Worm (Caenorhabditis elegans) whole organism, L2 larva: Measurements from ENCODE around the gene srg-7.

Experiments
- C34F6.9 ChIP-seq: fragments of 150-350 bp; optimal IDR thresholded peaks from 2 replicates; lab custom pipeline; 2014; ENCODE audit warnings: missing biosample characterization, missing genetic modification characterization
- F13H6.1 ChIP-seq: sonication (generic microtip); optimal IDR thresholded peaks from 2 replicates; lab custom pipeline; 2016; ENCODE audit warnings: missing genetic modification characterization, missing compliant biosample characterization
- R02D3.7 ChIP-seq: fragments of 150-350 bp; optimal IDR thresholded peaks from 2 replicates; lab custom pipeline; 2014; ENCODE audit warnings: missing biosample characterization, missing genetic modification characterization
- Y55F3AM.14 ChIP-seq: fragments of 200-800 bp; sonication (Bioruptor generic); optimal IDR thresholded peaks from 2 replicates; lab custom pipeline; 2018; ENCODE audit warnings: mild to moderate bottlenecking, missing genetic modification characterization, missing compliant biosample characterization
- ZK546.5 ChIP-seq: sonication (generic microtip); optimal IDR thresholded peaks from 2 replicates; lab custom pipeline; 2017; ENCODE audit warnings: missing biosample characterization, missing genetic modification characterization
- alr-1 ChIP-seq: fragments of 150-350 bp; optimal IDR thresholded peaks from 2 replicates; lab custom pipeline; 2014; ENCODE audit warnings: missing biosample characterization, missing genetic modification characterization
- aly-2 ChIP-seq: fragments of 150-350 bp; optimal IDR thresholded peaks from 2 replicates; lab custom pipeline; 2014; ENCODE audit warnings: missing biosample characterization, missing genetic modification characterization
- ama-1 ChIP-seq: fragments of 150-350 bp; optimal IDR thresholded peaks from 2 replicates; lab custom pipeline; 2018; ENCODE audit warnings: inconsistent platforms
- blmp-1 ChIP-seq: sonication (generic microtip); optimal IDR thresholded peaks from 2 replicates; lab custom pipeline; 2017; ENCODE audit warnings: missing genetic modification characterization, mild to moderate bottlenecking, missing compliant biosample characterization, antibody characterized with exemption, moderate library complexity; ENCODE audit not compliant: insufficient read depth
- ceh-16 ChIP-seq: fragments of 150-350 bp; optimal IDR thresholded peaks from 2 replicates; lab custom pipeline; 2014; ENCODE audit warnings: missing biosample characterization, missing genetic modification characterization
- ceh-82 ChIP-seq: fragments of 150-350 bp; optimal IDR thresholded peaks from 2 replicates; lab custom pipeline; 2014; ENCODE audit warnings: missing biosample characterization, missing genetic modification characterization
- crh-2 ChIP-seq: sonication (generic microtip); optimal IDR thresholded peaks from 2 replicates; lab custom pipeline; 2017; ENCODE audit warnings: missing biosample characterization, missing genetic modification characterization
- dmd-4 ChIP-seq: sonication (generic microtip); optimal IDR thresholded peaks from 2 replicates; lab custom pipeline; 2017; ENCODE audit warnings: missing biosample characterization, missing genetic modification characterization
- egl-27 ChIP-seq: sonication (generic microtip); optimal IDR thresholded peaks from 3 replicates; lab custom pipeline; 2017; ENCODE audit warnings: missing biosample characterization, missing genetic modification reagents, missing genetic modification characterization
- elt-1 ChIP-seq: fragments of 150-350 bp; optimal IDR thresholded peaks from 2 replicates; lab custom pipeline; 2014; ENCODE audit warnings: missing biosample characterization, missing genetic modification characterization
- elt-3 ChIP-seq: sonication (generic microtip); optimal IDR thresholded peaks from 2 replicates; lab custom pipeline; 2017; ENCODE audit warnings: missing biosample characterization, missing genetic modification characterization
- fos-1 ChIP-seq: fragments of 150-350 bp; optimal IDR thresholded peaks from 2 replicates; lab custom pipeline; 2014; ENCODE audit warnings: missing biosample characterization, missing genetic modification characterization
- gmeb-1 ChIP-seq: fragments of 150-350 bp; optimal IDR thresholded peaks from 2 replicates; lab custom pipeline; 2014; ENCODE audit warnings: missing biosample characterization, missing genetic modification characterization
- lin-11 ChIP-seq: fragments of 150-350 bp; sonication (generic microtip); optimal IDR thresholded peaks from 2 replicates; lab custom pipeline; 2014; ENCODE audit warnings: missing biosample characterization, missing genetic modification characterization, inconsistent platforms, mixed read lengths
- lin-39 ChIP-seq: fragments of 150-350 bp; optimal IDR thresholded peaks from 2 replicates; lab custom pipeline; 2014; ENCODE audit warnings: missing biosample characterization, missing genetic modification reagents, missing genetic modification characterization
- mab-5 ChIP-seq: fragments of 150-350 bp; optimal IDR thresholded peaks from 2 replicates; lab custom pipeline; 2014; ENCODE audit warnings: missing biosample characterization, missing genetic modification characterization
- mbf-1 ChIP-seq: sonication (generic microtip); optimal IDR thresholded peaks from 2 replicates; lab custom pipeline; 2017; ENCODE audit warnings: missing biosample characterization, missing genetic modification characterization
- mdl-1 ChIP-seq, 2 experiments: fragments of 150-350 bp in 1 of 2; sonication (generic microtip) in 1 of 2; optimal IDR thresholded peaks; 2 replicates each; lab custom pipeline; 2017; ENCODE audit warnings: missing biosample characterization in 2 of 2, missing genetic modification characterization in 2 of 2
- nhr-10 ChIP-seq: sonication (generic microtip); optimal IDR thresholded peaks from 2 replicates; lab custom pipeline; 2017; ENCODE audit warnings: missing biosample characterization, missing genetic modification characterization
- nhr-11 ChIP-seq: fragments of 150-350 bp; optimal IDR thresholded peaks from 2 replicates; lab custom pipeline; 2014; ENCODE audit warnings: missing biosample characterization, missing genetic modification characterization
- nhr-12 ChIP-seq: fragments of 150-350 bp; optimal IDR thresholded peaks from 2 replicates; lab custom pipeline; 2014; ENCODE audit warnings: missing biosample characterization, missing genetic modification characterization
- nhr-129 ChIP-seq: fragments of 150-350 bp; optimal IDR thresholded peaks from 2 replicates; lab custom pipeline; 2014; ENCODE audit warnings: missing biosample characterization, missing genetic modification characterization
- nhr-21 ChIP-seq: fragments of 150-350 bp; optimal IDR thresholded peaks from 2 replicates; lab custom pipeline; 2014; ENCODE audit warnings: missing biosample characterization, missing genetic modification characterization
- nhr-23 ChIP-seq: fragments of 150-350 bp; optimal IDR thresholded peaks from 2 replicates; lab custom pipeline; 2014; ENCODE audit warnings: missing biosample characterization, missing genetic modification reagents, missing genetic modification characterization
- nhr-237 ChIP-seq: fragments of 150-350 bp; optimal IDR thresholded peaks from 2 replicates; lab custom pipeline; 2014; ENCODE audit warnings: missing biosample characterization, missing genetic modification characterization
- nhr-25 ChIP-seq: fragments of 150-350 bp; sonication (generic microtip); optimal IDR thresholded peaks from 3 replicates; lab custom pipeline; 2014; ENCODE audit warnings: missing biosample characterization, missing genetic modification characterization
- nhr-6 ChIP-seq: fragments of 150-350 bp; optimal IDR thresholded peaks from 2 replicates; lab custom pipeline; 2014; ENCODE audit warnings: missing biosample characterization, missing genetic modification characterization
- nhr-77 ChIP-seq: fragments of 150-350 bp; optimal IDR thresholded peaks from 2 replicates; lab custom pipeline; 2014; ENCODE audit warnings: missing biosample characterization, missing genetic modification characterization
- peb-1 ChIP-seq: fragments of 150-350 bp; optimal IDR thresholded peaks from 2 replicates; lab custom pipeline; 2014; ENCODE audit warnings: missing biosample characterization, missing genetic modification characterization
- skn-1 ChIP-seq: sonication (generic microtip); optimal IDR thresholded peaks from 2 replicates; lab custom pipeline; 2017; ENCODE audit warnings: missing biosample characterization, missing genetic modification characterization
- sma-3 ChIP-seq: sonication (generic microtip); optimal IDR thresholded peaks from 2 replicates; lab custom pipeline; 2016; ENCODE audit warnings: missing genetic modification reagents, missing genetic modification characterization, missing compliant biosample characterization
- sma-9 ChIP-seq, 2 experiments: fragments of 150-350 bp in 1 of 2; sonication (generic microtip) in 1 of 2; optimal IDR thresholded peaks; 2 replicates each; lab custom pipeline; 2014 to 2016; ENCODE audit warnings: missing genetic modification characterization in 2 of 2, mild to moderate bottlenecking in 1 of 2, missing biosample characterization in 1 of 2, missing compliant biosample characterization in 1 of 2, missing genetic modification reagents in 1 of 2, moderate library complexity in 1 of 2
- snpc-4 ChIP-seq: fragments of 150-350 bp; optimal IDR thresholded peaks from 2 replicates; lab custom pipeline; 2014; ENCODE audit warnings: missing biosample characterization, missing genetic modification characterization
- unc-55 ChIP-seq: fragments of 150-350 bp; sonication (generic microtip); optimal IDR thresholded peaks from 3 replicates; lab custom pipeline; 2014; ENCODE audit warnings: missing biosample characterization, missing genetic modification reagents, missing genetic modification characterization
- unc-62 ChIP-seq: fragments of 150-350 bp; optimal IDR thresholded peaks from 2 replicates; lab custom pipeline; 2014; ENCODE audit warnings: missing biosample characterization, missing genetic modification reagents, missing genetic modification characterization
- zag-1 ChIP-seq: fragments of 150-350 bp; optimal IDR thresholded peaks from 2 replicates; lab custom pipeline; 2014; ENCODE audit warnings: missing biosample characterization, missing genetic modification characterization
- ztf-1 ChIP-seq: fragments of 200-800 bp; sonication (Bioruptor generic); conservative IDR thresholded peaks from 2 replicates; pipeline ENCODE4 v1.3.6; 2022; ENCODE audit warnings: missing genetic modification characterization, missing compliant biosample characterization
- ztf-11 ChIP-seq: sonication (generic microtip); optimal IDR thresholded peaks from 2 replicates; lab custom pipeline; 2017; ENCODE audit warnings: missing biosample characterization, missing genetic modification characterization
- ztf-4 ChIP-seq: fragments of 150-350 bp; optimal IDR thresholded peaks from 2 replicates; lab custom pipeline; 2014; ENCODE audit warnings: missing biosample characterization, missing genetic modification characterization

The srg-7 gene

ce11 chrIII:6287195-6287594 is 19.2 kb upstream of the srg-7 start, which contains the start of gene F47D12.6:
TSS of gene F47D12.6 (minus strand) at chrIII:6287295.
- TF ChIP-seq fos-1 (peak; percentile 41), sma-9 (GFP tag; optimal IDR thresholded peaks at IDR 0.05; lab: Kevin White, UChicago) (no peak), sma-9 (tag; optimal IDR thresholded peaks at IDR 0.05; lab: Kevin White, UChicago) (no peak)

ce11 chrIII:6285890-6286289 is 17.9 kb upstream of the srg-7 start, which contains the start of gene gadr-3:
TSS of gene gadr-3 (minus strand) at chrIII:6285990.
- TF ChIP-seq ZK546.5 (no peak), nhr-12 (tag; lab: Kevin White, UChicago) (no peak), nhr-237 (tag; lab: Kevin White, UChicago) (no peak), egl-27 (tag; lab: Kevin White, UChicago) (no peak), mdl-1 (tag; optimal IDR thresholded peaks at IDR 0.05; lab: Kevin White, UChicago) (no peak), sma-9 (GFP tag; optimal IDR thresholded peaks at IDR 0.05; lab: Kevin White, UChicago) (no peak), sma-9 (tag; optimal IDR thresholded peaks at IDR 0.05; lab: Kevin White, UChicago) (no peak), sma-3 (GFP tag; lab: Kevin White, UChicago) (no peak), lin-39 (tag; lab: Kevin White, UChicago) (no peak)

- TF ChIP-seq lin-11 (tag; lab: Kevin White, UChicago) (no peak), ztf-1 (GFP tag; lab: Robert Waterston, UW) (no peak), nhr-77 (no peak), snpc-4 (tag; lab: Kevin White, UChicago) (no peak), alr-1 (tag; lab: Kevin White, UChicago) (no peak), mdl-1 (tag; optimal IDR thresholded peaks at IDR 0.05; lab: Kevin White, UChicago) (no peak), ceh-16 (tag; lab: Kevin White, UChicago) (no peak), elt-1 (tag; lab: Kevin White, UChicago) (no peak), mab-5 (tag; lab: Kevin White, UChicago) (no peak), sma-9 (GFP tag; optimal IDR thresholded peaks at IDR 0.05; lab: Kevin White, UChicago) (no peak), sma-9 (tag; optimal IDR thresholded peaks at IDR 0.05; lab: Kevin White, UChicago) (no peak), aly-2 (tag; lab: Kevin White, UChicago) (no peak)
These were observed 15.1 kb upstream of the srg-7 start for ce11 chrIII:6283024-6283423.

- TF ChIP-seq gmeb-1 (tag; lab: Kevin White, UChicago), result peak; percentile 60
- peak; percentile 66 for TF ChIP-seq snpc-4 (tag; lab: Kevin White, UChicago)
- no peak for TF ChIP-seq skn-1
- TF ChIP-seq crh-2 (tag; lab: Kevin White, UChicago), result peak; percentile 83
- TF ChIP-seq Y55F3AM.14 (GFP tag; lab: Kevin White, UChicago), result peak; percentile 67
- TF ChIP-seq blmp-1, result peak; percentile 76
- TF ChIP-seq peb-1 (tag; lab: Kevin White, UChicago), result no peak
- no peak for TF ChIP-seq lin-39 (tag; lab: Kevin White, UChicago)
- TF ChIP-seq elt-3 (tag; lab: Kevin White, UChicago), result no peak
- no peak for TF ChIP-seq ztf-11 (tag; lab: Kevin White, UChicago)
- no peak for TF ChIP-seq ama-1 (lab: Kevin White, UChicago)
- TF ChIP-seq nhr-11 (tag; lab: Kevin White, UChicago), result no peak
- peak; percentile 93 for TF ChIP-seq nhr-129 (tag; lab: Kevin White, UChicago)
- peak; percentile 83 for TF ChIP-seq C34F6.9
- TF ChIP-seq ZK546.5, result peak; percentile 5
- peak; percentile 82 for TF ChIP-seq unc-55
- TF ChIP-seq aly-2 (tag; lab: Kevin White, UChicago), result no peak
- no peak for TF ChIP-seq ztf-1 (GFP tag; lab: Robert Waterston, UW)
- TF ChIP-seq sma-3 (GFP tag; lab: Kevin White, UChicago), result peak; percentile 74
- TF ChIP-seq alr-1 (tag; lab: Kevin White, UChicago), result peak; percentile 35
- peak; percentile 55 for TF ChIP-seq dmd-4 (tag; lab: Kevin White, UChicago)
- peak; percentile 44 for TF ChIP-seq unc-62 (GFP tag; lab: Kevin White, UChicago)
- TF ChIP-seq nhr-77, result no peak
- peak; percentile 87 for TF ChIP-seq nhr-6 (tag; lab: Kevin White, UChicago)
- TF ChIP-seq mdl-1 (tag; optimal IDR thresholded peaks at IDR 0.05; lab: Kevin White, UChicago), result peak; percentile 54 to 75
- TF ChIP-seq lin-11 (tag; lab: Kevin White, UChicago), result peak; percentile 43
- TF ChIP-seq egl-27 (tag; lab: Kevin White, UChicago), result peak; percentile 88
- TF ChIP-seq nhr-10 (tag; lab: Kevin White, UChicago), result no peak
- peak; percentile 83 for TF ChIP-seq nhr-25 (tag; lab: Kevin White, UChicago)
- TF ChIP-seq nhr-21 (tag; lab: Kevin White, UChicago), result peak; percentile 89
- peak; percentile 43 for TF ChIP-seq mab-5 (tag; lab: Kevin White, UChicago)
- TF ChIP-seq nhr-12 (tag; lab: Kevin White, UChicago), result no peak
- TF ChIP-seq nhr-237 (tag; lab: Kevin White, UChicago), result no peak
- TF ChIP-seq nhr-23 (tag; lab: Kevin White, UChicago), result no peak
- TF ChIP-seq zag-1 (tag; lab: Kevin White, UChicago), result peak; percentile 52
- no peak for TF ChIP-seq ceh-82 (tag; lab: Kevin White, UChicago)
- no peak for TF ChIP-seq mbf-1
- TF ChIP-seq F13H6.1, result peak; percentile 95
- no peak for TF ChIP-seq R02D3.7 (tag; lab: Kevin White, UChicago)
- TF ChIP-seq ztf-4 (tag; lab: Kevin White, UChicago), result peak; percentile 73
- peak; percentile 64 for TF ChIP-seq ceh-16 (tag; lab: Kevin White, UChicago)
These were observed 12.2 kb upstream of the srg-7 start, which contains the start of gene hmg-1.2 for ce11 chrIII:6280070-6280596. TSS of gene hmg-1.2 (plus strand) at chrIII:6280380.
